Fruit fly (Drosophila melanogaster): Measurements from ENCODE around the gene Pbp95.

- TF ChIP-seq salr (GFP tag; optimal IDR thresholded peaks at IDR 0.05), result no peak
- no peak for TF ChIP-seq CG8632 (GFP tag; optimal IDR thresholded peaks at IDR 0.05)
- TF ChIP-seq CG31627 (GFP tag; optimal IDR thresholded peaks at IDR 0.05), result no peak
- TF ChIP-seq CG4318 (GFP tag; optimal IDR thresholded peaks at IDR 0.05), result no peak
- TF ChIP-seq CG11294 (GFP tag; IDR thresholded peaks at IDR 0.05), result no peak
- no peak for TF ChIP-seq CG9139 (GFP tag; optimal IDR thresholded peaks at IDR 0.05)
- no peak for TF ChIP-seq CG11762 (GFP tag; optimal IDR thresholded peaks at IDR 0.05; ENCODE audit: insufficient read depth)
- no peak for TF ChIP-seq CG32006 (GFP tag; optimal IDR thresholded peaks at IDR 0.05)
These were observed 22.1 kb upstream of the Pbp95 start for dm6 chr3R:7991446-7991845.
